Fruit fly (Drosophila melanogaster) whole organism, embryonic: ENCODE measurements around the gene CG3634.
A peak's percentile ranks its signal among the peaks of the same experiment; 100 is the strongest.

ENCODE experiments used
- B-H2 ChIP-seq: fragments of 200-800 bp; sonication (Bioruptor generic); optimal IDR thresholded peaks from 2 replicates; lab custom pipeline; 2018; ENCODE audit warnings: missing biosample characterization, mild to moderate bottlenecking, missing genetic modification characterization
- Blimp-1 ChIP-seq: fragments of 200-800 bp; sonication (Bioruptor generic); optimal IDR thresholded peaks from 3 replicates; lab custom pipeline; 2018; ENCODE audit warnings: missing biosample characterization, missing genetic modification characterization, mild to moderate bottlenecking, moderate library complexity, missing genetic modification reagents
- CG11085 ChIP-seq: fragments of 200-800 bp; sonication (Bioruptor generic); IDR thresholded peaks from 2 replicates; pipeline ENCODE4 v1.3.6; 2022; ENCODE audit warnings: missing biosample characterization, missing genetic modification characterization
- CG11560 ChIP-seq: fragments of 200-800 bp; sonication (Bioruptor generic); IDR thresholded peaks from 3 replicates; pipeline ENCODE4 v1.3.6; 2022; ENCODE audit warnings: missing biosample characterization, missing genetic modification characterization
- CG11723 ChIP-seq: fragments of 200-800 bp; sonication (Bioruptor generic); optimal IDR thresholded peaks from 2 replicates; lab custom pipeline; 2017; ENCODE audit warnings: missing biosample characterization, mild to moderate bottlenecking, missing genetic modification characterization
- CG12071 ChIP-seq: fragments of 200-800 bp; sonication (Bioruptor generic); optimal IDR thresholded peaks from 3 replicates; lab custom pipeline; 2018; ENCODE audit warnings: missing biosample characterization, mild to moderate bottlenecking, missing genetic modification characterization
- CG12155 ChIP-seq: fragments of 200-800 bp; sonication (Bioruptor generic); optimal IDR thresholded peaks from 3 replicates; lab custom pipeline; 2016; ENCODE audit warnings: missing biosample characterization, missing genetic modification characterization
- CG13775 ChIP-seq: fragments of 200-800 bp; sonication (Bioruptor generic); optimal IDR thresholded peaks from 3 replicates; lab custom pipeline; 2017; ENCODE audit warnings: missing biosample characterization, mild to moderate bottlenecking, missing genetic modification characterization
- CG13894 ChIP-seq: fragments of 200-800 bp; sonication (Bioruptor generic); optimal IDR thresholded peaks from 3 replicates; lab custom pipeline; 2018; ENCODE audit warnings: missing biosample characterization, mild to moderate bottlenecking, missing genetic modification characterization, moderate library complexity
- CG14014 ChIP-seq: fragments of 200-800 bp; sonication (Bioruptor generic); IDR thresholded peaks from 2 replicates; pipeline ENCODE4 v1.3.6; 2022; ENCODE audit warnings: missing biosample characterization, missing genetic modification characterization
- CG14860 ChIP-seq: fragments of 200-800 bp; sonication (Bioruptor generic); IDR thresholded peaks from 3 replicates; pipeline ENCODE4 v1.3.6; 2022; ENCODE audit warnings: missing biosample characterization, missing genetic modification characterization; ENCODE audit not compliant: partially characterized antibody
- CG17568 ChIP-seq: fragments of 200-800 bp; sonication (Bioruptor generic); optimal IDR thresholded peaks from 2 replicates; lab custom pipeline; 2018; ENCODE audit warnings: missing biosample characterization, mild to moderate bottlenecking, missing genetic modification characterization, moderate library complexity
- CG2678 ChIP-seq: fragments of 200-800 bp; sonication (Bioruptor generic); optimal IDR thresholded peaks from 3 replicates; lab custom pipeline; 2019; ENCODE audit warnings: missing biosample characterization, mild to moderate bottlenecking, missing genetic modification characterization, moderate library complexity
- CG31388 ChIP-seq: fragments of 200-800 bp; sonication (Bioruptor generic); optimal IDR thresholded peaks from 2 replicates; lab custom pipeline; 2016; ENCODE audit warnings: missing biosample characterization, missing genetic modification characterization
- CG4328 ChIP-seq: fragments of 200-800 bp; sonication (Bioruptor generic); optimal IDR thresholded peaks from 3 replicates; lab custom pipeline; 2017; ENCODE audit warnings: missing biosample characterization, missing genetic modification reagents, missing genetic modification characterization
- CG6254 ChIP-seq: fragments of 200-800 bp; sonication (Bioruptor generic); optimal IDR thresholded peaks from 3 replicates; lab custom pipeline; 2017; ENCODE audit warnings: mild to moderate bottlenecking, missing biosample characterization, missing genetic modification reagents, missing genetic modification characterization
- CG6689 ChIP-seq: fragments of 200-800 bp; sonication (Bioruptor generic); IDR thresholded peaks from 2 replicates; pipeline ENCODE4 v1.3.6; 2022; ENCODE audit warnings: missing biosample characterization, missing genetic modification characterization
- CG9215 ChIP-seq: fragments of 200-800 bp; sonication (Bioruptor generic); IDR thresholded peaks from 2 replicates; pipeline ENCODE4 v1.3.6; 2022; ENCODE audit warnings: missing biosample characterization, missing genetic modification characterization
- Ets97D ChIP-seq: fragments of 200-800 bp; sonication (Bioruptor generic); optimal IDR thresholded peaks from 3 replicates; lab custom pipeline; 2016; ENCODE audit warnings: missing biosample characterization, missing genetic modification characterization
- Hey ChIP-seq: fragments of 200-800 bp; sonication (Bioruptor generic); optimal IDR thresholded peaks from 3 replicates; lab custom pipeline; 2018; ENCODE audit warnings: missing biosample characterization, mild to moderate bottlenecking, missing genetic modification characterization
- HmgZ ChIP-seq: fragments of 200-800 bp; sonication (Bioruptor generic); optimal IDR thresholded peaks from 2 replicates; lab custom pipeline; 2018; ENCODE audit warnings: missing biosample characterization, mild to moderate bottlenecking, missing genetic modification characterization
- Meics ChIP-seq: fragments of 200-800 bp; sonication (Bioruptor generic); optimal IDR thresholded peaks from 2 replicates; lab custom pipeline; 2017; ENCODE audit warnings: missing biosample characterization, mild to moderate bottlenecking, missing genetic modification characterization
- Mes4 ChIP-seq: fragments of 200-800 bp; sonication (Bioruptor generic); optimal IDR thresholded peaks from 2 replicates; lab custom pipeline; 2016; ENCODE audit warnings: missing biosample characterization, missing genetic modification characterization
- Nf-YA ChIP-seq: fragments of 200-800 bp; sonication (Bioruptor generic); IDR thresholded peaks from 2 replicates; pipeline ENCODE4 v1.3.6; 2022; ENCODE audit warnings: missing biosample characterization, missing genetic modification characterization
- Optix ChIP-seq: fragments of 200-800 bp; sonication (Bioruptor generic); IDR thresholded peaks from 3 replicates; pipeline ENCODE4 v1.3.6; 2022; ENCODE audit warnings: missing biosample characterization, missing genetic modification characterization
- Sry-β ChIP-seq: fragments of 200-800 bp; sonication (Bioruptor generic); optimal IDR thresholded peaks from 2 replicates; lab custom pipeline; 2018; ENCODE audit warnings: missing biosample characterization, mild to moderate bottlenecking, missing genetic modification characterization, moderate library complexity
- Taf1 ChIP-seq: fragments of 200-800 bp; sonication (Bioruptor generic); IDR thresholded peaks from 2 replicates; pipeline ENCODE4 v1.3.6; 2022; ENCODE audit warnings: missing biosample characterization, missing genetic modification characterization
- Usf ChIP-seq: fragments of 200-800 bp; sonication (Bioruptor generic); optimal IDR thresholded peaks from 2 replicates; lab custom pipeline; 2017; ENCODE audit warnings: missing genotype, missing biosample characterization, missing genetic modification characterization
- ab ChIP-seq: fragments of 200-800 bp; sonication (Bioruptor generic); optimal IDR thresholded peaks from 2 replicates; lab custom pipeline; 2016; ENCODE audit warnings: missing biosample characterization, missing genetic modification characterization
- aop ChIP-seq: fragments of 200-800 bp; sonication (Bioruptor generic); IDR thresholded peaks from 2 replicates; pipeline ENCODE4 v1.3.6; 2022; ENCODE audit warnings: missing biosample characterization, missing genetic modification characterization
- cg ChIP-seq: fragments of 200-800 bp; sonication (Bioruptor generic); optimal IDR thresholded peaks from 3 replicates; lab custom pipeline; 2019; ENCODE audit warnings: missing biosample characterization, mild to moderate bottlenecking, missing genetic modification characterization, moderate library complexity
- chm ChIP-seq: fragments of 200-800 bp; sonication (Bioruptor generic); IDR thresholded peaks from 2 replicates; pipeline ENCODE4 v1.3.6; 2022; ENCODE audit warnings: missing biosample characterization, missing genetic modification characterization
- crp ChIP-seq, 2 experiments: fragments of 200-800 bp; sonication (Bioruptor generic); optimal IDR thresholded peaks; 2 replicates in 1 of 2; 3 replicates in 1 of 2; lab custom pipeline; 2017; ENCODE audit warnings: missing biosample characterization in 2 of 2, missing genetic modification characterization in 2 of 2, mild to moderate bottlenecking in 1 of 2, moderate library complexity in 1 of 2
- exex ChIP-seq: fragments of 200-800 bp; sonication (Bioruptor generic); optimal IDR thresholded peaks from 4 replicates; lab custom pipeline; 2018; ENCODE audit warnings: missing biosample characterization, mild to moderate bottlenecking, missing genetic modification characterization, moderate library complexity
- gcm2 ChIP-seq: fragments of 200-800 bp; sonication (Bioruptor generic); optimal IDR thresholded peaks from 2 replicates; lab custom pipeline; 2016; ENCODE audit warnings: missing biosample characterization, missing genetic modification characterization
- gfzf ChIP-seq: fragments of 200-800 bp; sonication (Bioruptor generic); optimal IDR thresholded peaks from 2 replicates; lab custom pipeline; 2016; ENCODE audit warnings: missing biosample characterization, mild to moderate bottlenecking, missing genetic modification characterization, moderate library complexity
- gsb ChIP-seq: fragments of 200-800 bp; sonication (Bioruptor generic); IDR thresholded peaks from 2 replicates; pipeline ENCODE4 v1.3.6; 2022; ENCODE audit warnings: missing biosample characterization, missing genetic modification characterization
- hb ChIP-seq: fragments of 200-800 bp; sonication (Bioruptor generic); IDR thresholded peaks from 3 replicates; pipeline ENCODE4 v1.3.6; 2022; ENCODE audit warnings: missing biosample characterization, missing genetic modification characterization; ENCODE audit not compliant: partially characterized antibody
- jing ChIP-seq: fragments of 200-800 bp; sonication (Bioruptor generic); optimal IDR thresholded peaks from 2 replicates; lab custom pipeline; 2018; ENCODE audit warnings: missing biosample characterization, mild to moderate bottlenecking, missing genetic modification characterization
- kah ChIP-seq: fragments of 200-800 bp; sonication (Bioruptor generic); optimal IDR thresholded peaks from 2 replicates; lab custom pipeline; 2018; ENCODE audit warnings: missing biosample characterization, mild to moderate bottlenecking, missing genetic modification characterization
- lbe ChIP-seq: fragments of 200-800 bp; sonication (Bioruptor generic); optimal IDR thresholded peaks from 2 replicates; lab custom pipeline; 2016; ENCODE audit warnings: missing biosample characterization, mild to moderate bottlenecking, missing genetic modification characterization
- pum ChIP-seq: fragments of 200-800 bp; sonication (Bioruptor generic); optimal IDR thresholded peaks from 2 replicates; lab custom pipeline; 2016; ENCODE audit warnings: missing biosample characterization, missing genetic modification characterization
- sens-2 ChIP-seq: fragments of 200-800 bp; sonication (Bioruptor generic); IDR thresholded peaks from 2 replicates; pipeline ENCODE4 v1.3.6; 2022; ENCODE audit warnings: missing biosample characterization, missing genetic modification characterization
- seq ChIP-seq: fragments of 200-800 bp; sonication (Bioruptor generic); IDR thresholded peaks from 2 replicates; pipeline ENCODE4 v1.3.6; 2022; ENCODE audit warnings: missing biosample characterization, missing genetic modification characterization
- sima ChIP-seq: fragments of 200-800 bp; sonication (Bioruptor generic); optimal IDR thresholded peaks from 2 replicates; lab custom pipeline; 2016; ENCODE audit warnings: missing biosample characterization, missing genetic modification characterization
- so ChIP-seq: fragments of 200-800 bp; sonication (Bioruptor generic); IDR thresholded peaks from 3 replicates; pipeline ENCODE4 v1.3.6; 2022; ENCODE audit warnings: missing biosample characterization, missing genetic modification characterization
- sob ChIP-seq: fragments of 200-800 bp; sonication (Bioruptor generic); IDR thresholded peaks from 2 replicates; pipeline ENCODE4 v1.3.6; 2022; ENCODE audit warnings: missing biosample characterization, missing genetic modification characterization
- toy ChIP-seq: fragments of 200-800 bp; sonication (Bioruptor generic); IDR thresholded peaks from 2 replicates; pipeline ENCODE4 v1.3.6; 2022; ENCODE audit warnings: missing biosample characterization, missing genetic modification characterization
- zen ChIP-seq: fragments of 200-800 bp; sonication (Bioruptor generic); optimal IDR thresholded peaks from 3 replicates; lab custom pipeline; 2018; ENCODE audit warnings: missing biosample characterization, mild to moderate bottlenecking, missing genetic modification characterization, moderate library complexity

The CG3634 gene

dm6 chr3L:20778224-20779063, 30.6 kb downstream of the CG3634 start, which contains the start of the genes Pex16 and Pex14 (continued):
- peak; percentile 83 for TF ChIP-seq pum (GFP tag; lab: Kevin White, UChicago)
- TF ChIP-seq HmgZ = peak; percentile 55
- peak; percentile 55; the same call in 1 of the 3 replicates for TF ChIP-seq Optix
- no peak for TF ChIP-seq CG14860 (GFP tag; lab: Robert Waterston, UW)
- no peak for TF ChIP-seq CG13894 (tag; lab: Kevin White, UChicago)
- TF ChIP-seq CG9215 (GFP tag; lab: Robert Waterston, UW) = peak; percentile 82
- TF ChIP-seq Meics (GFP tag; lab: Kevin White, UChicago) = peak; percentile 74
- peak; percentile 74 for TF ChIP-seq CG12155 (GFP tag; lab: Kevin White, UChicago)
- no peak for TF ChIP-seq kah (GFP tag; lab: Kevin White, UChicago)
- peak; percentile 27 for TF ChIP-seq gcm2 (GFP tag; lab: Kevin White, UChicago)
- TF ChIP-seq CG2678 (tag; lab: Kevin White, UChicago) = peak; percentile 70
- no peak for TF ChIP-seq CG31388 (GFP tag; lab: Kevin White, UChicago)
- peak; percentile 46 for TF ChIP-seq Usf (GFP tag; lab: Kevin White, UChicago)
- TF ChIP-seq zen = peak; percentile 49
- TF ChIP-seq CG17568 = no peak
- no peak for TF ChIP-seq aop (GFP tag; lab: Robert Waterston, UW)
- 0 out of 2 replicates have a peak, but pooled peaks have one; percentile 10 for TF ChIP-seq seq
- peak; percentile 46; the same call in 1 of the 3 replicates for TF ChIP-seq CG11560
- peak; percentile 19; the same call in 1 of the 2 replicates for TF ChIP-seq Taf1 (GFP tag; lab: Robert Waterston, UW)
- TF ChIP-seq cg = no peak
- TF ChIP-seq Mes4 = peak; percentile 64
- TF ChIP-seq exex = no peak
- peak; percentile 99 for TF ChIP-seq CG6689
- peak; percentile 66; the same call in 1 of the 3 replicates for TF ChIP-seq so (GFP tag; lab: Robert Waterston, UW)
- peak; percentile 10 for TF ChIP-seq Sry-β (GFP tag; lab: Kevin White, UChicago)
- no peak for TF ChIP-seq B-H2 (GFP tag; lab: Kevin White, UChicago)
- TF ChIP-seq lbe (GFP tag; lab: Kevin White, UChicago) = no peak
- peak; percentile 71 for TF ChIP-seq CG11085 (GFP tag; lab: Robert Waterston, UW)
- TF ChIP-seq CG12071 (GFP tag; lab: Kevin White, UChicago) = peak; percentile 20
- TF ChIP-seq CG14014 (GFP tag; lab: Robert Waterston, UW) = peak; percentile 68
- peak; percentile 56 for TF ChIP-seq ab (GFP tag; lab: Kevin White, UChicago)
- TF ChIP-seq sens-2 (GFP tag; lab: Robert Waterston, UW) = no peak
- no peak for TF ChIP-seq Nf-YA
- TF ChIP-seq Blimp-1 (GFP tag; lab: Kevin White, UChicago) = no peak
- peak; percentile 86 for TF ChIP-seq gfzf (GFP tag; lab: Kevin White, UChicago)
- peak in 1 of 2 experiments; percentile 27 for TF ChIP-seq crp (GFP tag; optimal IDR thresholded peaks at IDR 0.05; lab: Kevin White, UChicago)
- TF ChIP-seq sima (GFP tag; lab: Kevin White, UChicago) = no peak
- TF ChIP-seq sob (GFP tag; lab: Robert Waterston, UW) = peak; percentile 79
- TF ChIP-seq CG4328 (GFP tag; lab: Kevin White, UChicago) = peak; percentile 47
- TF ChIP-seq toy (GFP tag; lab: Robert Waterston, UW) = no peak
- TF ChIP-seq CG13775 = peak; percentile 75
- peak; percentile 62 for TF ChIP-seq chm (GFP tag; lab: Robert Waterston, UW)
- peak; percentile 30 for TF ChIP-seq CG11723
- no peak for TF ChIP-seq gsb
- TF ChIP-seq jing = no peak
- TF ChIP-seq hb = no peak
- TF ChIP-seq CG6254 (GFP tag; lab: Kevin White, UChicago) = no peak
- TF ChIP-seq Hey (tag; lab: Kevin White, UChicago) = no peak
- TF ChIP-seq Ets97D (GFP tag; lab: Kevin White, UChicago) = peak; percentile 38
